Fruit fly (Drosophila melanogaster): ENCODE results near the gene CG32121.
A peak's percentile ranks its signal among the peaks of the same experiment; 100 is the strongest.

DNA sequence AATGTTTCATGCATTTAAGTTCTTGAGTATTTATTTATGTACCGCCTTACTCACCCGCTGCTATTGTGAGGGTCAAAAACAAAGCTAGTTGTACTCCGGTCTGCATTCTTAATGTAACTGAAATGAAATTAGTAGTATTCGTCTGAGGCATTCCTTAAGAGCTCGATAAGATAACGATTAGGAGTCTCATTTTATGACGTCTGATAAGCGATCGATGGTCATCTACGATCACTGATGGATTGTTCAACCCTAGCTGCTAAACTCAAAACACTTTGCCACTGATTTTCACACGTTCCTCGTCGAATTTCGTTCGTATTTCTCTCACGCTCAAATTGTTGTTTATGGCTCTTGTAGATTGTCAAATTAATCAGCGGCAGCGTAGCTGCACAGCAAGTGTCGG is 35.0 kb upstream of the CG32121 start, which contains the start of gene CG10116:
- TF ChIP-seq cic (GFP tag; optimal IDR thresholded peaks at IDR 0.05), result peak; percentile 90
- TF ChIP-seq CG11617 (GFP tag; optimal IDR thresholded peaks at IDR 0.05), result no peak
- no peak for TF ChIP-seq Clk (GFP tag; optimal IDR thresholded peaks at IDR 0.05)
- no peak for TF ChIP-seq tj (GFP tag; optimal IDR thresholded peaks at IDR 0.05)
- TF ChIP-seq cnc (optimal IDR thresholded peaks at IDR 0.05), result no peak
- no peak for TF ChIP-seq CG7101 (tag; optimal IDR thresholded peaks at IDR 0.05)
- no peak for TF ChIP-seq kay (GFP tag; ENCODE audit: borderline replicate concordance)
- no peak for TF ChIP-seq ovo (GFP tag; optimal IDR thresholded peaks at IDR 0.05)
- no peak for TF ChIP-seq CG7045 (GFP tag; optimal IDR thresholded peaks at IDR 0.05)

Measured in whole organism, adult.